Worm (Caenorhabditis elegans) whole organism, L1 larva: ENCODE data around the gene polk-1.

Source experiments
- C04F5.9 ChIP-seq: sonication (generic microtip); optimal IDR thresholded peaks from 2 replicates; lab custom pipeline; 2016; ENCODE audit warnings: missing genetic modification characterization, missing compliant biosample characterization
- C34B4.2 ChIP-seq: sonication (generic microtip); optimal IDR thresholded peaks from 2 replicates; lab custom pipeline; 2017; ENCODE audit warnings: mild to moderate bottlenecking, missing genetic modification characterization, missing compliant biosample characterization
- aha-1 ChIP-seq: fragments of 150-350 bp; optimal IDR thresholded peaks from 2 replicates; lab custom pipeline; 2014; ENCODE audit warnings: missing biosample characterization, missing genetic modification characterization
- aly-2 ChIP-seq: fragments of 150-350 bp; optimal IDR thresholded peaks from 2 replicates; lab custom pipeline; 2014; ENCODE audit warnings: missing biosample characterization, missing genetic modification characterization
- ama-1 ChIP-seq: fragments of 150-350 bp; optimal IDR thresholded peaks from 2 replicates; lab custom pipeline; 2014
- blmp-1 ChIP-seq: fragments of 150-350 bp; optimal IDR thresholded peaks from 2 replicates; lab custom pipeline; 2014; ENCODE audit warnings: missing biosample characterization, missing genetic modification characterization
- ceh-90 ChIP-seq: sonication (generic microtip); optimal IDR thresholded peaks from 2 replicates; lab custom pipeline; 2016; ENCODE audit warnings: missing genetic modification characterization, missing compliant biosample characterization
- ces-1 ChIP-seq: fragments of 150-350 bp; optimal IDR thresholded peaks from 2 replicates; lab custom pipeline; 2014; ENCODE audit warnings: missing biosample characterization, missing genetic modification reagents, missing genetic modification characterization
- efl-3 ChIP-seq: fragments of 200-800 bp; sonication (Bioruptor generic); optimal IDR thresholded peaks from 2 replicates; lab custom pipeline; 2018; ENCODE audit warnings: mild to moderate bottlenecking, missing genetic modification characterization, missing compliant biosample characterization
- egl-27 ChIP-seq, 2 experiments: fragments of 150-350 bp in 1 of 2; sonication (generic microtip); optimal IDR thresholded peaks; 3 replicates each; lab custom pipeline; 2017 to 2018; ENCODE audit warnings: missing biosample characterization in 2 of 2, missing genetic modification characterization in 2 of 2, missing genetic modification reagents in 2 of 2
- elt-2 ChIP-seq: sonication (generic microtip); optimal IDR thresholded peaks from 2 replicates; lab custom pipeline; 2016; ENCODE audit warnings: missing genetic modification characterization, mild to moderate bottlenecking, inconsistent platforms, missing compliant biosample characterization, missing genetic modification reagents
- fkh-10 ChIP-seq: sonication (generic microtip); optimal IDR thresholded peaks from 2 replicates; lab custom pipeline; 2017; ENCODE audit warnings: missing biosample characterization, missing genetic modification reagents, missing genetic modification characterization
- fkh-4 ChIP-seq: sonication (generic microtip); optimal IDR thresholded peaks from 2 replicates; lab custom pipeline; 2016; ENCODE audit warnings: missing compliant biosample characterization, missing genetic modification characterization, borderline replicate concordance
- fkh-8 ChIP-seq: sonication (generic microtip); optimal IDR thresholded peaks from 2 replicates; lab custom pipeline; 2016; ENCODE audit warnings: mild to moderate bottlenecking, missing genetic modification characterization, missing compliant biosample characterization
- fos-1 ChIP-seq: fragments of 150-350 bp; optimal IDR thresholded peaks from 2 replicates; lab custom pipeline; 2014; ENCODE audit warnings: missing biosample characterization, missing genetic modification characterization
- hlh-17 ChIP-seq: fragments of 200-800 bp; sonication (Bioruptor generic); optimal IDR thresholded peaks from 2 replicates; lab custom pipeline; 2018; ENCODE audit warnings: missing genetic modification characterization, mild to moderate bottlenecking, missing compliant biosample characterization, moderate library complexity, borderline replicate concordance
- hlh-4 ChIP-seq: sonication (generic microtip); optimal IDR thresholded peaks from 2 replicates; lab custom pipeline; 2016; ENCODE audit warnings: mild to moderate bottlenecking, missing genetic modification characterization, missing compliant biosample characterization
- hpl-2 ChIP-seq: fragments of 150-350 bp; optimal IDR thresholded peaks from 2 replicates; lab custom pipeline; 2014; ENCODE audit warnings: missing biosample characterization, missing genetic modification reagents, missing genetic modification characterization
- isw-1 ChIP-seq: fragments of 200-800 bp; sonication (Bioruptor generic); IDR thresholded peaks from 2 replicates; pipeline ENCODE4 v1.3.6; 2022; ENCODE audit warnings: missing genetic modification characterization, missing compliant biosample characterization
- jun-1 ChIP-seq: fragments of 150-350 bp; optimal IDR thresholded peaks from 2 replicates; lab custom pipeline; 2014; ENCODE audit warnings: missing biosample characterization, missing genetic modification reagents, missing genetic modification characterization
- lin-13 ChIP-seq: fragments of 150-350 bp; optimal IDR thresholded peaks from 2 replicates; lab custom pipeline; 2014; ENCODE audit warnings: missing biosample characterization, missing genetic modification reagents, missing genetic modification characterization
- lin-14 ChIP-seq: fragments of 200-800 bp; sonication (Bioruptor generic); optimal IDR thresholded peaks from 2 replicates; lab custom pipeline; 2018; ENCODE audit warnings: mild to moderate bottlenecking, missing genetic modification characterization, moderate library complexity, missing compliant biosample characterization
- lin-35 ChIP-seq, 2 experiments: fragments of 150-350 bp; optimal IDR thresholded peaks; 2 replicates each; lab custom pipeline; 2014; ENCODE audit warnings: missing biosample characterization in 2 of 2, missing genetic modification characterization in 2 of 2, missing genetic modification reagents in 2 of 2
- lir-3 ChIP-seq: sonication (generic microtip); optimal IDR thresholded peaks from 2 replicates; lab custom pipeline; 2016; ENCODE audit warnings: mild to moderate bottlenecking, missing genetic modification characterization, moderate library complexity, missing compliant biosample characterization; ENCODE audit not compliant: poor library complexity
- mdl-1 ChIP-seq, 2 experiments: fragments of 150-350 bp; optimal IDR thresholded peaks; 2 replicates each; lab custom pipeline; 2014 to 2017; ENCODE audit warnings: missing biosample characterization in 2 of 2, missing genetic modification characterization in 2 of 2, inconsistent platforms in 1 of 2
- mef-2 ChIP-seq: fragments of 150-350 bp; optimal IDR thresholded peaks from 2 replicates; lab custom pipeline; 2014; ENCODE audit warnings: missing biosample characterization, missing genetic modification characterization
- nhr-12 ChIP-seq: sonication (generic microtip); optimal IDR thresholded peaks from 2 replicates; lab custom pipeline; 2017; ENCODE audit warnings: missing biosample characterization, missing genetic modification characterization
- nhr-19 ChIP-seq: fragments of 200-800 bp; sonication (Bioruptor generic); conservative IDR thresholded peaks from 2 replicates; pipeline ENCODE4 v1.3.6; 2022; ENCODE audit warnings: missing genetic modification characterization, missing compliant biosample characterization
- nhr-20 ChIP-seq: sonication (generic microtip); optimal IDR thresholded peaks from 2 replicates; lab custom pipeline; 2016; ENCODE audit warnings: mild to moderate bottlenecking, missing genetic modification characterization, missing compliant biosample characterization
- nhr-237 ChIP-seq: fragments of 150-350 bp; optimal IDR thresholded peaks from 2 replicates; lab custom pipeline; 2014; ENCODE audit warnings: missing biosample characterization, missing genetic modification characterization
- nhr-28 ChIP-seq: fragments of 150-350 bp; optimal IDR thresholded peaks from 2 replicates; lab custom pipeline; 2014; ENCODE audit warnings: missing biosample characterization, missing genetic modification characterization
- nhr-47 ChIP-seq: sonication (generic microtip); optimal IDR thresholded peaks from 2 replicates; lab custom pipeline; 2016; ENCODE audit warnings: mild to moderate bottlenecking, missing genetic modification characterization, moderate library complexity, missing compliant biosample characterization
- nhr-71 ChIP-seq: sonication (generic microtip); optimal IDR thresholded peaks from 2 replicates; lab custom pipeline; 2016; ENCODE audit warnings: mild to moderate bottlenecking, missing genetic modification characterization, moderate library complexity, missing compliant biosample characterization
- nhr-84 ChIP-seq: sonication (generic microtip); optimal IDR thresholded peaks from 2 replicates; lab custom pipeline; 2017; ENCODE audit warnings: missing biosample characterization, missing genetic modification characterization
- nhr-85 ChIP-seq: sonication (generic microtip); peaks from one replicate; lab custom pipeline; 2016; ENCODE audit warnings: missing genetic modification characterization, inconsistent platforms, missing compliant biosample characterization
- pqm-1 ChIP-seq: sonication (generic microtip); optimal IDR thresholded peaks from 3 replicates; lab custom pipeline; 2017; ENCODE audit warnings: missing biosample characterization, missing genetic modification characterization
- skn-1 ChIP-seq: fragments of 150-350 bp; optimal IDR thresholded peaks from 2 replicates; lab custom pipeline; 2014; ENCODE audit warnings: missing biosample characterization, missing genetic modification characterization
- snpc-4 ChIP-seq: fragments of 150-350 bp; optimal IDR thresholded peaks from 2 replicates; lab custom pipeline; 2014; ENCODE audit warnings: missing biosample characterization, missing genetic modification characterization
- snu-23 ChIP-seq: sonication (generic microtip); optimal IDR thresholded peaks from 2 replicates; lab custom pipeline; 2016; ENCODE audit warnings: missing genetic modification characterization, missing compliant biosample characterization
- sox-4 ChIP-seq: sonication (generic microtip); optimal IDR thresholded peaks from 2 replicates; lab custom pipeline; 2016; ENCODE audit warnings: missing genetic modification characterization, missing compliant biosample characterization
- sptf-1 ChIP-seq: fragments of 150-350 bp; optimal IDR thresholded peaks from 2 replicates; lab custom pipeline; 2014; ENCODE audit warnings: missing biosample characterization, missing genetic modification characterization
- sup-37 ChIP-seq: fragments of 200-800 bp; sonication (Bioruptor generic); optimal IDR thresholded peaks from 2 replicates; lab custom pipeline; 2018; ENCODE audit warnings: mild to moderate bottlenecking, missing genetic modification characterization, missing compliant biosample characterization
- swsn-7 ChIP-seq: sonication (generic microtip); optimal IDR thresholded peaks from 2 replicates; lab custom pipeline; 2016; ENCODE audit warnings: missing genetic modification characterization, missing compliant biosample characterization
- tbx-2 ChIP-seq: sonication (generic microtip); optimal IDR thresholded peaks from 2 replicates; lab custom pipeline; 2016; ENCODE audit warnings: missing genetic modification characterization, missing compliant biosample characterization
- unc-62 ChIP-seq: fragments of 150-350 bp; optimal IDR thresholded peaks from 2 replicates; lab custom pipeline; 2014; ENCODE audit warnings: missing biosample characterization, missing genetic modification reagents, missing genetic modification characterization
- unc-98 ChIP-seq: fragments of 200-800 bp; sonication (Bioruptor generic); IDR thresholded peaks from 2 replicates; pipeline ENCODE4 v1.3.6; 2022; ENCODE audit warnings: missing genetic modification characterization, missing compliant biosample characterization
- vab-15 ChIP-seq: sonication (generic microtip); optimal IDR thresholded peaks from 2 replicates; lab custom pipeline; 2017; ENCODE audit warnings: missing genotype, mild to moderate bottlenecking, missing genetic modification characterization, missing compliant biosample characterization
- ztf-11 ChIP-seq, 2 experiments: sonication (generic microtip); optimal IDR thresholded peaks; 2 replicates each; lab custom pipeline; 2016 to 2017; ENCODE audit warnings: missing genetic modification characterization in 2 of 2, missing biosample characterization in 1 of 2, missing compliant biosample characterization in 1 of 2
- ztf-4 ChIP-seq: fragments of 150-350 bp; optimal IDR thresholded peaks from 2 replicates; lab custom pipeline; 2014; ENCODE audit warnings: missing biosample characterization, missing genetic modification characterization

polk-1 gene

DNA sequence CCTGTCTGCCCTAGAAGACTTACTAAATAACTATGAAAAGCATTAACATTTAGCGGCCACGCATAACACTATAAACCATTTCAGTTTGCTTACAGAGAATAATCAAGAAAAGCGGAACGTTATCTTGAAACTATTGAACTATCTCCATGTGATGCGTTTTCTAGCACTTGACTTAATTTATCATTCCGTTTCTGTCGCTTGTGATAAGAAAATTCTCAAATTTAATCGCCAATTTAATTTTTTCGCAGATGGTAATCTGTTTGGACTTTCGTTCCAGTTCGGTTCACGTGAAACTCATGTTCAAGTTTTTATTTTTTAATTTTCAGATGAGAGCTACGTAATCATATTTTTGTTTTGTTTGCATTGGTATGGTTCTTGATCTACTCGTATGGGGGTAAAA is 28.6 kb upstream of the polk-1 start (continued):
- no peak for TF ChIP-seq sptf-1 (tag; lab: Kevin White, UChicago)
- TF ChIP-seq snpc-4 (tag; lab: Kevin White, UChicago) = no peak
- TF ChIP-seq elt-2 (tag; lab: Kevin White, UChicago) = peak; percentile 92
- TF ChIP-seq C04F5.9 (tag; lab: Kevin White, UChicago) = no peak
- no peak for TF ChIP-seq ceh-90
- TF ChIP-seq jun-1 (tag; lab: Kevin White, UChicago) = peak; percentile 41
- no peak for TF ChIP-seq sup-37 (GFP tag; lab: Kevin White, UChicago)
- TF ChIP-seq lin-35 (GFP tag; optimal IDR thresholded peaks at IDR 0.05; lab: Kevin White, UChicago) = peak in 1 of 2 experiments; percentile 46
- TF ChIP-seq aha-1 = no peak
- no peak for TF ChIP-seq swsn-7 (tag; lab: Kevin White, UChicago)
- TF ChIP-seq vab-15 (tag; lab: Kevin White, UChicago) = no peak
- no peak for TF ChIP-seq hlh-17 (GFP tag; lab: Kevin White, UChicago)
- TF ChIP-seq fkh-4 = no peak
- TF ChIP-seq unc-98 (GFP tag; lab: Robert Waterston, UW) = no peak
- no peak for TF ChIP-seq egl-27 (tag; optimal IDR thresholded peaks at IDR 0.05; lab: Kevin White, UChicago)
- no peak for TF ChIP-seq ama-1 (lab: Kevin White, UChicago)
- TF ChIP-seq ces-1 = no peak
- TF ChIP-seq tbx-2 = no peak
- no peak for TF ChIP-seq mef-2 (tag; lab: Kevin White, UChicago)
- no peak for TF ChIP-seq efl-3 (GFP tag; lab: Kevin White, UChicago)
- TF ChIP-seq nhr-47 (tag; lab: Kevin White, UChicago) = no peak
- no peak for TF ChIP-seq C34B4.2 (tag; lab: Kevin White, UChicago)
- TF ChIP-seq sox-4 (tag; lab: Kevin White, UChicago) = no peak
- no peak for TF ChIP-seq lin-13 (GFP tag; lab: Kevin White, UChicago)
- TF ChIP-seq fkh-8 (tag; lab: Kevin White, UChicago) = no peak

DNA sequence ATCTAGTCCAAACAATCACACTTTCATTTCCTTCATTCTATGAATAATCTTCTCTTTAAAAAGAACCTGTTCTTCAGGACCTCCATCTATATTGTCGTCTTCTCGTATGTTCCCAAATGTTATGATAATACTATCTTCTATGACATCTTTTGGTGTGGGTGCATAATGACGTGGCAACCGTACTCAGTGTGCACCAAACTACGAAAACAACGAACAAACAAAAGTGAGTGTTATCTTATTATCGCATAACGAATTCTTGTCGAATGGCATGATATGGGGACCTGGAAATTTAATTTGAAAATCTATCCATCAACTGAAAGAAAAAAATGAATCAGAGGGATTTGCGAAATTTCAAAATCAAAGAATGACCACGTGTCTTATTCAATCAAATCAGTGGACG is 27.7 kb upstream of the polk-1 start:
- TF ChIP-seq nhr-85 (tag; lab: Kevin White, UChicago) (peak; percentile 70), lin-14 (GFP tag; lab: Kevin White, UChicago) (peak; percentile 3), snu-23 (GFP tag; lab: Kevin White, UChicago) (peak; percentile 1), blmp-1 (no peak), nhr-237 (tag; lab: Kevin White, UChicago) (no peak), nhr-19 (GFP tag; lab: Robert Waterston, UW) (peak; percentile 12; the same call in 1 of the 2 replicates)

- TF ChIP-seq nhr-84 (tag; lab: Kevin White, UChicago) = no peak
- TF ChIP-seq C04F5.9 (tag; lab: Kevin White, UChicago) = no peak
- TF ChIP-seq nhr-12 (tag; lab: Kevin White, UChicago) = no peak
- TF ChIP-seq nhr-71 (tag; lab: Kevin White, UChicago) = peak; percentile 51
- TF ChIP-seq ama-1 (lab: Kevin White, UChicago) = no peak
- no peak for TF ChIP-seq unc-98 (GFP tag; lab: Robert Waterston, UW)
- TF ChIP-seq fkh-4 = no peak
- TF ChIP-seq ces-1 = no peak
- peak; percentile 23 for TF ChIP-seq lin-14 (GFP tag; lab: Kevin White, UChicago)
- no peak for TF ChIP-seq hpl-2 (GFP tag; lab: Kevin White, UChicago)
- no peak for TF ChIP-seq ztf-4 (tag; lab: Kevin White, UChicago)
- no peak for TF ChIP-seq skn-1
- peak; percentile 5 for TF ChIP-seq tbx-2
- no peak for TF ChIP-seq vab-15 (tag; lab: Kevin White, UChicago)
- no peak for TF ChIP-seq lin-13 (GFP tag; lab: Kevin White, UChicago)
- TF ChIP-seq ztf-11 (tag; optimal IDR thresholded peaks at IDR 0.05; lab: Kevin White, UChicago) = no peak
- no peak for TF ChIP-seq nhr-28
- TF ChIP-seq pqm-1 (tag; lab: Kevin White, UChicago) = no peak
- no peak for TF ChIP-seq isw-1 (GFP tag; lab: Robert Waterston, UW)
- TF ChIP-seq nhr-19 (GFP tag; lab: Robert Waterston, UW) = peak; percentile 24; the same call in 1 of the 2 replicates
- TF ChIP-seq fos-1 (tag; lab: Kevin White, UChicago) = no peak
- TF ChIP-seq hlh-4 (tag; lab: Kevin White, UChicago) = no peak
- peak; percentile 40 for TF ChIP-seq snu-23 (GFP tag; lab: Kevin White, UChicago)
- no peak for TF ChIP-seq snpc-4 (tag; lab: Kevin White, UChicago)
- peak; percentile 60 for TF ChIP-seq nhr-20 (tag; lab: Kevin White, UChicago)
- TF ChIP-seq mef-2 (tag; lab: Kevin White, UChicago) = no peak
- no peak for TF ChIP-seq unc-62 (GFP tag; lab: Kevin White, UChicago)
- TF ChIP-seq mdl-1 (tag; optimal IDR thresholded peaks at IDR 0.05; lab: Kevin White, UChicago) = peak in 1 of 2 experiments; percentile 2
- TF ChIP-seq nhr-237 (tag; lab: Kevin White, UChicago) = no peak
- no peak for TF ChIP-seq fkh-10 (GFP tag; lab: Kevin White, UChicago)
- no peak for TF ChIP-seq aly-2 (tag; lab: Kevin White, UChicago)
- no peak for TF ChIP-seq egl-27 (tag; optimal IDR thresholded peaks at IDR 0.05; lab: Kevin White, UChicago)
- TF ChIP-seq lir-3 = no peak
These were observed 27.0 kb upstream of the polk-1 start for ce11 chrIII:8655412-8655811.
